Fruit fly (Drosophila melanogaster): ENCODE results near the gene emc.

emc gene

dm6 chr3L:722386-722785 lies 26.8 kb upstream of the emc start (continued):
- TF ChIP-seq CG8290 (GFP tag; optimal IDR thresholded peaks at IDR 0.05) (no peak), CG8290 (tag; optimal IDR thresholded peaks at IDR 0.05) (peak in 1 of 2 experiments; percentile 62), Hr51 (GFP tag; optimal IDR thresholded peaks at IDR 0.05) (peak in 1 of 2 experiments; percentile 28), CG1529 (GFP tag; optimal IDR thresholded peaks at IDR 0.05) (no peak), prd (optimal IDR thresholded peaks at IDR 0.05) (no peak), prd (GFP tag; IDR thresholded peaks at IDR 0.05) (peak; percentile 56), CG12769 (tag; optimal IDR thresholded peaks at IDR 0.05) (peak; percentile 3), hb (GFP tag; IDR thresholded peaks at IDR 0.05; ENCODE audit: partially characterized antibody) (peak; percentile 36; the same call in 1 of the 3 replicates), Opbp (GFP tag; IDR thresholded peaks at IDR 0.05; ENCODE audit: partially characterized antibody) (0 out of 3 replicates have a peak, but pooled peaks have one; percentile 22), CG9215 (GFP tag; IDR thresholded peaks at IDR 0.05) (0 out of 2 replicates have a peak, but pooled peaks have one; percentile 10), CG43689 (GFP tag; IDR thresholded peaks at IDR 0.05) (0 out of 2 replicates have a peak, but pooled peaks have one; percentile 20), fd64A (GFP tag; optimal IDR thresholded peaks at IDR 0.05) (no peak), CG3847 (GFP tag; IDR thresholded peaks at IDR 0.05) (peak; percentile 34; the same call in 1 of the 2 replicates), Drgx (GFP tag; IDR thresholded peaks at IDR 0.05) (peak; percentile 87), esg (GFP tag; conservative IDR thresholded peaks at IDR 0.05) (peak; percentile 22; the same call in 1 of the 2 replicates), CG7372 (GFP tag; IDR thresholded peaks at IDR 0.05) (0 out of 2 replicates have a peak, but pooled peaks have one; percentile 9), sens (GFP tag) (peak; percentile 41), CG15269 (tag; optimal IDR thresholded peaks at IDR 0.05) (peak; percentile 39), pan (optimal IDR thresholded peaks at IDR 0.05) (no peak), pan (GFP tag; optimal IDR thresholded peaks at IDR 0.05 in 1 of 2, IDR thresholded peaks at IDR 0.05 in 1 of 2) (peak in 1 of 2 experiments; percentile 68), CG7839 (tag; optimal IDR thresholded peaks at IDR 0.05) (peak; percentile 8), CG14441 (GFP tag; IDR thresholded peaks at IDR 0.05) (peak; percentile 71), chm (GFP tag; IDR thresholded peaks at IDR 0.05) (peak; percentile 60), scrt (GFP tag; optimal IDR thresholded peaks at IDR 0.05) (peak; percentile 4), CG17328 (GFP tag; IDR thresholded peaks at IDR 0.05) (peak; percentile 43; the same call in 1 of the 2 replicates), CG2199 (GFP tag; IDR thresholded peaks at IDR 0.05) (0 out of 3 replicates have a peak, but pooled peaks have one; percentile 34), row (GFP tag; IDR thresholded peaks at IDR 0.05) (peak; percentile 43), lilli (GFP tag; optimal IDR thresholded peaks at IDR 0.05) (no peak), trh (GFP tag; optimal IDR thresholded peaks at IDR 0.05) (no peak), vvl (GFP tag; IDR thresholded peaks at IDR 0.05) (peak; percentile 57; the same call in 1 of the 2 replicates), CG11504 (tag; optimal IDR thresholded peaks at IDR 0.05) (peak; percentile 39), nerfin-2 (GFP tag; IDR thresholded peaks at IDR 0.05; ENCODE audit: partially characterized antibody) (0 out of 2 replicates have a peak, but pooled peaks have one; percentile 8), CG12071 (GFP tag; optimal IDR thresholded peaks at IDR 0.05) (peak; percentile 5), Sox100B (GFP tag; optimal IDR thresholded peaks at IDR 0.05) (peak; percentile 16), CoRest (tag; optimal IDR thresholded peaks at IDR 0.05) (peak; percentile 8)

dm6 chr3L:723654-724461 lies 25.3 kb upstream of the emc start:
- TF ChIP-seq bcd (GFP tag; optimal IDR thresholded peaks at IDR 0.05) (no peak), abd-A (tag; optimal IDR thresholded peaks at IDR 0.05) (peak; percentile 83), gsb-n (tag; optimal IDR thresholded peaks at IDR 0.05) (peak; percentile 50), oc (tag; optimal IDR thresholded peaks at IDR 0.05) (peak; percentile 82), Hr78 (GFP tag; optimal IDR thresholded peaks at IDR 0.05) (peak in 1 of 2 experiments; percentile 53), gcm (GFP tag; optimal IDR thresholded peaks at IDR 0.05) (peak; percentile 91), CG8281 (tag; optimal IDR thresholded peaks at IDR 0.05) (peak; percentile 57), gro (GFP tag; optimal IDR thresholded peaks at IDR 0.05) (no peak)
